Worm (Caenorhabditis elegans): ENCODE data around the gene mpk-1.

ce11 chrIII:4172210-4172609, 55.7 kb downstream of the mpk-1 start:
- TF ChIP-seq flt-1 (GFP tag; IDR thresholded peaks at IDR 0.05): no peak
- TF ChIP-seq sea-1 (GFP tag; conservative IDR thresholded peaks at IDR 0.05): no peak
- TF ChIP-seq F13C5.2 (tag; optimal IDR thresholded peaks at IDR 0.05): no peak
- TF ChIP-seq pes-1 (GFP tag; IDR thresholded peaks at IDR 0.05): no peak
- TF ChIP-seq tra-4 (tag; optimal IDR thresholded peaks at IDR 0.05): no peak
- TF ChIP-seq tbx-37 (GFP tag; conservative IDR thresholded peaks at IDR 0.05): no peak
- TF ChIP-seq ama-1 (optimal IDR thresholded peaks at IDR 0.05): no peak
- no peak for TF ChIP-seq hmg-4 (GFP tag; optimal IDR thresholded peaks at IDR 0.05)
- no peak for TF ChIP-seq scrt-1 (GFP tag; IDR thresholded peaks at IDR 0.05)
- TF ChIP-seq tbx-11 (GFP tag; IDR thresholded peaks at IDR 0.05): no peak
- TF ChIP-seq aly-1 (tag; optimal IDR thresholded peaks at IDR 0.05): no peak
- TF ChIP-seq ceh-36 (tag; optimal IDR thresholded peaks at IDR 0.05): no peak
